Worm (Caenorhabditis elegans): ENCODE measurements around the gene fkh-9.

ce11 chrX:3814827-3815226 lies 11.9 kb downstream of the fkh-9 start:
- TF ChIP-seq dao-5 (tag; optimal IDR thresholded peaks at IDR 0.05) (no peak), him-1 (tag; optimal IDR thresholded peaks at IDR 0.05) (no peak), W03F9.2 (tag; optimal IDR thresholded peaks at IDR 0.05) (no peak)

Data from whole organism, L4/young adult.